Worm (Caenorhabditis elegans): ENCODE results near the gene R03D7.8.

- TF ChIP-seq dpl-1 (GFP tag; optimal IDR thresholded peaks at IDR 0.05): no peak
- TF ChIP-seq ztf-11 (tag; optimal IDR thresholded peaks at IDR 0.05): no peak
- no peak for TF ChIP-seq jun-1 (tag; optimal IDR thresholded peaks at IDR 0.05)
- no peak for TF ChIP-seq snpc-4 (tag; optimal IDR thresholded peaks at IDR 0.05)
Observed at ce11 chrII:10947317-10947716, 9.4 kb downstream of the R03D7.8 start, which contains the start of the genes tceb-3 and gskl-1.

Measured in whole organism, L4 larva.